Fruit fly (Drosophila melanogaster): ENCODE measurements around the gene per.

dm6 chrX:2693786-2694185, 8.4 kb downstream of the per start, which contains the start of gene dyw:
- TF ChIP-seq CG1832 (GFP tag; optimal IDR thresholded peaks at IDR 0.05), result no peak
- TF ChIP-seq vnd (GFP tag; IDR thresholded peaks at IDR 0.05; ENCODE audit: partially characterized antibody), result no peak
- TF ChIP-seq CG7745 (tag; optimal IDR thresholded peaks at IDR 0.05), result no peak
- TF ChIP-seq Gug (GFP tag; IDR thresholded peaks at IDR 0.05), result no peak
- no peak for TF ChIP-seq Lhr (GFP tag; optimal IDR thresholded peaks at IDR 0.05)
- TF ChIP-seq CG7928 (GFP tag; optimal IDR thresholded peaks at IDR 0.05), result no peak
- TF ChIP-seq schlank (tag; optimal IDR thresholded peaks at IDR 0.05), result no peak

Data from whole organism, embryonic.